Worm (Caenorhabditis elegans) whole organism, mixed stage, embryonic: ENCODE results near the gene C04C11.25.

Experiments used
- blmp-1 ChIP-seq: fragments of 150-350 bp; optimal IDR thresholded peaks from 2 replicates; lab custom pipeline; 2014; ENCODE audit warnings: missing biosample characterization, missing genetic modification characterization
- mab-5 ChIP-seq: fragments of 150-350 bp; optimal IDR thresholded peaks from 2 replicates; lab custom pipeline; 2014; ENCODE audit warnings: missing biosample characterization, missing genetic modification characterization
- nhr-12 ChIP-seq: fragments of 150-350 bp; optimal IDR thresholded peaks from 2 replicates; lab custom pipeline; 2014; ENCODE audit warnings: missing biosample characterization, missing genetic modification characterization
- nhr-237 ChIP-seq: fragments of 150-350 bp; optimal IDR thresholded peaks from 2 replicates; lab custom pipeline; 2014; ENCODE audit warnings: missing biosample characterization, missing genetic modification characterization
- unc-120 ChIP-seq: sonication (generic microtip); optimal IDR thresholded peaks from 2 replicates; lab custom pipeline; 2017; ENCODE audit warnings: missing genetic modification characterization, missing compliant biosample characterization; ENCODE audit not compliant: poor library complexity, severe bottlenecking

- TF ChIP-seq unc-120 (no peak), blmp-1 (no peak), mab-5 (tag; lab: Kevin White, UChicago) (no peak), nhr-12 (tag; lab: Kevin White, UChicago) (no peak), nhr-237 (no peak)
These were observed 29.0 kb downstream of the C04C11.25 start, which contains the start of gene irld-24 for ce11 chrX:13986307-13986706.
